Worm (Caenorhabditis elegans) whole organism, L2 larva: ENCODE results near the gene T26C5.5.
A peak's percentile ranks its signal among the peaks of the same experiment; 100 is the strongest.

Source experiments
- C34F6.9 ChIP-seq: fragments of 150-350 bp; optimal IDR thresholded peaks from 2 replicates; lab custom pipeline; 2014; ENCODE audit warnings: missing biosample characterization, missing genetic modification characterization
- F13H6.1 ChIP-seq: sonication (generic microtip); optimal IDR thresholded peaks from 2 replicates; lab custom pipeline; 2016; ENCODE audit warnings: missing genetic modification characterization, missing compliant biosample characterization
- Y55F3AM.14 ChIP-seq: fragments of 200-800 bp; sonication (Bioruptor generic); optimal IDR thresholded peaks from 2 replicates; lab custom pipeline; 2018; ENCODE audit warnings: mild to moderate bottlenecking, missing genetic modification characterization, missing compliant biosample characterization
- ZK546.5 ChIP-seq: sonication (generic microtip); optimal IDR thresholded peaks from 2 replicates; lab custom pipeline; 2017; ENCODE audit warnings: missing biosample characterization, missing genetic modification characterization
- alr-1 ChIP-seq: fragments of 150-350 bp; optimal IDR thresholded peaks from 2 replicates; lab custom pipeline; 2014; ENCODE audit warnings: missing biosample characterization, missing genetic modification characterization
- aly-2 ChIP-seq: fragments of 150-350 bp; optimal IDR thresholded peaks from 2 replicates; lab custom pipeline; 2014; ENCODE audit warnings: missing biosample characterization, missing genetic modification characterization
- blmp-1 ChIP-seq: sonication (generic microtip); optimal IDR thresholded peaks from 2 replicates; lab custom pipeline; 2017; ENCODE audit warnings: missing genetic modification characterization, mild to moderate bottlenecking, missing compliant biosample characterization, antibody characterized with exemption, moderate library complexity; ENCODE audit not compliant: insufficient read depth
- ceh-82 ChIP-seq: fragments of 150-350 bp; optimal IDR thresholded peaks from 2 replicates; lab custom pipeline; 2014; ENCODE audit warnings: missing biosample characterization, missing genetic modification characterization
- crh-2 ChIP-seq: sonication (generic microtip); optimal IDR thresholded peaks from 2 replicates; lab custom pipeline; 2017; ENCODE audit warnings: missing biosample characterization, missing genetic modification characterization
- dmd-4 ChIP-seq: sonication (generic microtip); optimal IDR thresholded peaks from 2 replicates; lab custom pipeline; 2017; ENCODE audit warnings: missing biosample characterization, missing genetic modification characterization
- elt-1 ChIP-seq: fragments of 150-350 bp; optimal IDR thresholded peaks from 2 replicates; lab custom pipeline; 2014; ENCODE audit warnings: missing biosample characterization, missing genetic modification characterization
- elt-3 ChIP-seq: sonication (generic microtip); optimal IDR thresholded peaks from 2 replicates; lab custom pipeline; 2017; ENCODE audit warnings: missing biosample characterization, missing genetic modification characterization
- fos-1 ChIP-seq: fragments of 150-350 bp; optimal IDR thresholded peaks from 2 replicates; lab custom pipeline; 2014; ENCODE audit warnings: missing biosample characterization, missing genetic modification characterization
- gmeb-1 ChIP-seq: fragments of 150-350 bp; optimal IDR thresholded peaks from 2 replicates; lab custom pipeline; 2014; ENCODE audit warnings: missing biosample characterization, missing genetic modification characterization
- lin-11 ChIP-seq: fragments of 150-350 bp; sonication (generic microtip); optimal IDR thresholded peaks from 2 replicates; lab custom pipeline; 2014; ENCODE audit warnings: missing biosample characterization, missing genetic modification characterization, inconsistent platforms, mixed read lengths
- lin-13 ChIP-seq: fragments of 150-350 bp; optimal IDR thresholded peaks from 2 replicates; lab custom pipeline; 2014; ENCODE audit warnings: missing biosample characterization, missing genetic modification reagents, missing genetic modification characterization
- lin-39 ChIP-seq: fragments of 150-350 bp; optimal IDR thresholded peaks from 2 replicates; lab custom pipeline; 2014; ENCODE audit warnings: missing biosample characterization, missing genetic modification reagents, missing genetic modification characterization
- mab-5 ChIP-seq: fragments of 150-350 bp; optimal IDR thresholded peaks from 2 replicates; lab custom pipeline; 2014; ENCODE audit warnings: missing biosample characterization, missing genetic modification characterization
- mbf-1 ChIP-seq: sonication (generic microtip); optimal IDR thresholded peaks from 2 replicates; lab custom pipeline; 2017; ENCODE audit warnings: missing biosample characterization, missing genetic modification characterization
- mdl-1 ChIP-seq, 2 experiments: fragments of 150-350 bp in 1 of 2; sonication (generic microtip) in 1 of 2; optimal IDR thresholded peaks; 2 replicates each; lab custom pipeline; 2017; ENCODE audit warnings: missing biosample characterization in 2 of 2, missing genetic modification characterization in 2 of 2
- nhr-10 ChIP-seq: sonication (generic microtip); optimal IDR thresholded peaks from 2 replicates; lab custom pipeline; 2017; ENCODE audit warnings: missing biosample characterization, missing genetic modification characterization
- nhr-12 ChIP-seq: fragments of 150-350 bp; optimal IDR thresholded peaks from 2 replicates; lab custom pipeline; 2014; ENCODE audit warnings: missing biosample characterization, missing genetic modification characterization
- nhr-129 ChIP-seq: fragments of 150-350 bp; optimal IDR thresholded peaks from 2 replicates; lab custom pipeline; 2014; ENCODE audit warnings: missing biosample characterization, missing genetic modification characterization
- nhr-21 ChIP-seq: fragments of 150-350 bp; optimal IDR thresholded peaks from 2 replicates; lab custom pipeline; 2014; ENCODE audit warnings: missing biosample characterization, missing genetic modification characterization
- nhr-237 ChIP-seq: fragments of 150-350 bp; optimal IDR thresholded peaks from 2 replicates; lab custom pipeline; 2014; ENCODE audit warnings: missing biosample characterization, missing genetic modification characterization
- nhr-6 ChIP-seq: fragments of 150-350 bp; optimal IDR thresholded peaks from 2 replicates; lab custom pipeline; 2014; ENCODE audit warnings: missing biosample characterization, missing genetic modification characterization
- nhr-77 ChIP-seq: fragments of 150-350 bp; optimal IDR thresholded peaks from 2 replicates; lab custom pipeline; 2014; ENCODE audit warnings: missing biosample characterization, missing genetic modification characterization
- sem-4 ChIP-seq: fragments of 150-350 bp; optimal IDR thresholded peaks from 2 replicates; lab custom pipeline; 2014; ENCODE audit warnings: missing biosample characterization, missing genetic modification reagents, missing genetic modification characterization
- skn-1 ChIP-seq: sonication (generic microtip); optimal IDR thresholded peaks from 2 replicates; lab custom pipeline; 2017; ENCODE audit warnings: missing biosample characterization, missing genetic modification characterization
- sma-3 ChIP-seq: sonication (generic microtip); optimal IDR thresholded peaks from 2 replicates; lab custom pipeline; 2016; ENCODE audit warnings: missing genetic modification reagents, missing genetic modification characterization, missing compliant biosample characterization
- sma-9 ChIP-seq, 2 experiments: fragments of 150-350 bp in 1 of 2; sonication (generic microtip) in 1 of 2; optimal IDR thresholded peaks; 2 replicates each; lab custom pipeline; 2014 to 2016; ENCODE audit warnings: missing genetic modification characterization in 2 of 2, mild to moderate bottlenecking in 1 of 2, missing biosample characterization in 1 of 2, missing compliant biosample characterization in 1 of 2, missing genetic modification reagents in 1 of 2, moderate library complexity in 1 of 2
- snpc-4 ChIP-seq: fragments of 150-350 bp; optimal IDR thresholded peaks from 2 replicates; lab custom pipeline; 2014; ENCODE audit warnings: missing biosample characterization, missing genetic modification characterization
- unc-39 ChIP-seq: fragments of 150-350 bp; optimal IDR thresholded peaks from 2 replicates; lab custom pipeline; 2014; ENCODE audit warnings: missing biosample characterization, missing genetic modification characterization
- unc-55 ChIP-seq: fragments of 150-350 bp; sonication (generic microtip); optimal IDR thresholded peaks from 3 replicates; lab custom pipeline; 2014; ENCODE audit warnings: missing biosample characterization, missing genetic modification reagents, missing genetic modification characterization
- zag-1 ChIP-seq: fragments of 150-350 bp; optimal IDR thresholded peaks from 2 replicates; lab custom pipeline; 2014; ENCODE audit warnings: missing biosample characterization, missing genetic modification characterization
- ztf-1 ChIP-seq: fragments of 200-800 bp; sonication (Bioruptor generic); conservative IDR thresholded peaks from 2 replicates; pipeline ENCODE4 v1.3.6; 2022; ENCODE audit warnings: missing genetic modification characterization, missing compliant biosample characterization
- ztf-11 ChIP-seq: sonication (generic microtip); optimal IDR thresholded peaks from 2 replicates; lab custom pipeline; 2017; ENCODE audit warnings: missing biosample characterization, missing genetic modification characterization
- ztf-4 ChIP-seq: fragments of 150-350 bp; optimal IDR thresholded peaks from 2 replicates; lab custom pipeline; 2014; ENCODE audit warnings: missing biosample characterization, missing genetic modification characterization

T26C5.5 gene

DNA sequence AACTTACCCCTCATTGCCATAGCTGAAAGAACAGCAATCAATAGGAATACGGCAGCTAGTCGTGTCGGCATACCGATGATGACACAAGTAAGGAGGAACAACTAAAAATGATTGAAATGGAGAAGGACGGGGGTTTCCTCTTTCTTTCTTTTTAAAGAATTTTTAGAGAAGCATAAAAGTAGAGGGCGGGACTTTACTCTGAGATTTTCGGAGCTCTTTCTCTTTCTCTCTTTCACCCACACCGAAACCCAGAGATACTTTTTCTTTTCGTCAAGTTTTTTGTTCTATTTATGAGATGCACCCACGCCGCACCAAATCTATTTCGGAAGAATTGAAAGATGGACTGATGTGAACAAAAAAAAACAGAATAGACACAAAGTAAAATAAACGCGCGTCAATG is at the start of gene T26C5.5:
Gene T26C5.5, minus strand, starts transcription at position 101 of the 400 bp plus-strand sequence.
- no peak for TF ChIP-seq nhr-77
- no peak for TF ChIP-seq aly-2
- TF ChIP-seq ztf-11 (tag; lab: Kevin White, UChicago) = no peak
- no peak for TF ChIP-seq unc-55 (GFP tag; lab: Kevin White, UChicago)
- no peak for TF ChIP-seq ZK546.5 (tag; lab: Kevin White, UChicago)
- TF ChIP-seq nhr-6 (tag; lab: Kevin White, UChicago) = no peak
- TF ChIP-seq skn-1 (tag; lab: Kevin White, UChicago) = no peak
- no peak for TF ChIP-seq lin-39 (tag; lab: Kevin White, UChicago)
- TF ChIP-seq mdl-1 (tag; optimal IDR thresholded peaks at IDR 0.05; lab: Kevin White, UChicago) = no peak
- TF ChIP-seq nhr-237 (tag; lab: Kevin White, UChicago) = no peak
- TF ChIP-seq C34F6.9 (tag; lab: Kevin White, UChicago) = no peak
- no peak for TF ChIP-seq zag-1 (tag; lab: Kevin White, UChicago)
- no peak for TF ChIP-seq mab-5

DNA sequence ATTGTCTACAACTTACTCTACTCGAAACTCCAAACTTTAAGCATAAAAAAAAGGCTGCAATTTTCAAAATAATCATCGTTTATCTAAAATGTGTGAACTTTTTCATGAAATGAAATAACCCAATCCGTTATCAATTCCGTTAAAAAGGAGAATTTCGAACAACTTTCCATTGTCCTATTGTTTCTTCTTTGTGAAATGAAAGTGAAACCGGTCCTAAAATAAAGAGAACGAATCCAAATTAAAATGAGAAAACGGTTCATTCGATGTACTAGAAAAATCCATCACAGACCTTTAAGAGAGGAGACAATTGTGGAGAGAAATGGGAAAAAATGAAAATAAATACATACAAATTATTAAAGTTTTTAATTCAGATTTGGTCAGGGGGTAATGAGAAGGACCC is 49.1 kb upstream of the T26C5.5 start, which contains the start of gene C01G6.9:
Gene C01G6.9, minus strand, starts transcription at position 141 of the 400 bp plus-strand sequence.
- TF ChIP-seq unc-55 (GFP tag; lab: Kevin White, UChicago) = no peak
- no peak for TF ChIP-seq alr-1 (tag; lab: Kevin White, UChicago)
- no peak for TF ChIP-seq sma-3 (GFP tag; lab: Kevin White, UChicago)
- TF ChIP-seq skn-1 (tag; lab: Kevin White, UChicago) = no peak
- no peak for TF ChIP-seq ceh-82 (tag; lab: Kevin White, UChicago)
- TF ChIP-seq ztf-4 (tag; lab: Kevin White, UChicago) = no peak
- TF ChIP-seq nhr-129 (tag; lab: Kevin White, UChicago) = no peak
- no peak for TF ChIP-seq dmd-4 (tag; lab: Kevin White, UChicago)
- no peak for TF ChIP-seq nhr-10 (tag; lab: Kevin White, UChicago)
- no peak for TF ChIP-seq nhr-6 (tag; lab: Kevin White, UChicago)
- no peak for TF ChIP-seq elt-1 (tag; lab: Kevin White, UChicago)
- TF ChIP-seq mbf-1 = no peak
- no peak for TF ChIP-seq fos-1
- no peak for TF ChIP-seq lin-11 (tag; lab: Kevin White, UChicago)
- TF ChIP-seq ztf-1 (GFP tag; lab: Robert Waterston, UW) = no peak
- no peak for TF ChIP-seq lin-13 (GFP tag; lab: Kevin White, UChicago)
- TF ChIP-seq nhr-21 = no peak
- no peak for TF ChIP-seq aly-2
- no peak for TF ChIP-seq unc-39 (tag; lab: Kevin White, UChicago)
- no peak for TF ChIP-seq ztf-11 (tag; lab: Kevin White, UChicago)
- TF ChIP-seq, all 48 proteins: peak for 0

DNA sequence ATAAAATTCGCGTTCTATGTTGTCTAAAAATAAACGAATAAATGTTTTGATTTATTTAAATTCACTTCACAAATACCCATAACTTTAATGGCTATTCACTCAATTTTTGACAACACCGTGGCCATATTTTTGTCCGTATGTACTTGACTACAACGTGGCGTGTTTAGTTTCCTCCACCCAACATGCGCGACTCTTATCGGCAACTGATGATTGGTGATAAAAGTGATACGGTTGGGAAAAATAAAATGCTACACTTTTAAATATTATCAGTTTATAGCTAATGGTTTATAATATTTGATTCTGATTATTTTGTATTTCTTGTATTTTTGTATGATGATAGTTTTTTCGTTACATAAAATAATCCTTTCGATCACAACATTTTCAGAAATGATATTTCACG is 45.1 kb upstream of the T26C5.5 start, which contains the start of gene acs-7:
Gene acs-7, plus strand, starts transcription at position 386 of the 400 bp plus-strand sequence.
- peak; percentile 50 for TF ChIP-seq gmeb-1
- peak; percentile 97 for TF ChIP-seq fos-1
- TF ChIP-seq sma-9 (GFP tag; optimal IDR thresholded peaks at IDR 0.05; lab: Kevin White, UChicago) = peak; percentile 52
- no peak for TF ChIP-seq sma-9 (tag; optimal IDR thresholded peaks at IDR 0.05; lab: Kevin White, UChicago)
- TF ChIP-seq unc-55 (GFP tag; lab: Kevin White, UChicago) = no peak
- no peak for TF ChIP-seq lin-39 (tag; lab: Kevin White, UChicago)
- peak; percentile 39 for TF ChIP-seq skn-1 (tag; lab: Kevin White, UChicago)
- peak; percentile 31 for TF ChIP-seq F13H6.1 (tag; lab: Kevin White, UChicago)
- peak; percentile 91 for TF ChIP-seq crh-2 (tag; lab: Kevin White, UChicago)
- no peak for TF ChIP-seq nhr-12 (tag; lab: Kevin White, UChicago)

DNA sequence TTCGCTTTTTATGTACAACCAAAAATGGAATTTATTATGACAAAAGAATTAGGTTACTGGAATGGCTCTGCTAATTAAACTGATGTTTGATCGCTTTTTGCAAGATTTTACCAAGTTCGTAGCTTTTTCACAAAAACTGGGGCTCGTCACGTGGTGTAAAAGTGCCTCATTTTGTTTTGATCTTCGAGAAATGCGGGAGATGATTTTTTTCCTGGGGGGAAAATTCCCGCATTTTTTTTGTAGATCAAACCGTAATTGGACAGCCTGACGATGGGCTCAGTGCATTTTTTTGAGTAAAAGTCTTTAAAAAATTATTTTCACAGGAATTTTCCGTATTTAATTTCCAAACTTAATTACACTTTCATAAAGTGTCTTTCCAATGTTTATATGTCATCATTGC is 42.6 kb upstream of the T26C5.5 start:
- TF ChIP-seq mab-5 (no peak), gmeb-1 (no peak), F13H6.1 (tag; lab: Kevin White, UChicago) (no peak), lin-11 (tag; lab: Kevin White, UChicago) (no peak), ceh-82 (tag; lab: Kevin White, UChicago) (no peak), unc-39 (tag; lab: Kevin White, UChicago) (no peak), sem-4 (tag; lab: Kevin White, UChicago) (no peak), fos-1 (no peak), nhr-12 (tag; lab: Kevin White, UChicago) (no peak), zag-1 (tag; lab: Kevin White, UChicago) (no peak), Y55F3AM.14 (GFP tag; lab: Kevin White, UChicago) (no peak), snpc-4 (tag; lab: Kevin White, UChicago) (no peak), nhr-10 (tag; lab: Kevin White, UChicago) (no peak), lin-39 (tag; lab: Kevin White, UChicago) (no peak), elt-3 (no peak), nhr-21 (no peak), blmp-1 (tag; lab: Kevin White, UChicago) (no peak), alr-1 (tag; lab: Kevin White, UChicago) (no peak)
